3 worm cellular contexts compared by ENCODE assay signal in the genomic region with DNA sequence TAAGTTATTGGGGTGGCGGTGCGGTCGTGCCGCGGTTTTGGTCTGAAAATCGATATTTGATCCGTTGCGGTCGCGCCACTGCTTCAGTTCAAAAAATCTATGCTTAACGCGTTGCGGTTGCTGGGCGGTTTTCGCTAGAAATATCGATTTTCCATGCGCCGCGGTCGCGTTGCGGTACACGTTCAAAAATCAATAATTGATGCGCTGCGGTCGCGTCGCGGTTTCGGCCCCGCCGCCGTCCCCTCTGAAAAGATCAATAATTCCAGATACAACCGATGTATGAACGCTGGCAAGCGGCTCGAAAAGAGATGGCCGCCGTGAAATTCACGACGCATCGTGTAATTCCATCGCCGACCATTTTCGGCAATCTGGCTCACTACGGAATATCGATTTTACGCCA.
TF ChIP-seq lines count a peak whose summit lies in the region.

No protein-coding gene starts in this region.

TF ChIP-seq in whole organism, L4 larva, 104 proteins besides CTCF, POLR2A, EP300 and RAD21:
- TF ChIP-seq egl-27 (tag; optimal IDR thresholded peaks at IDR 0.05; lab: Kevin White, UChicago) = no peak
- TF ChIP-seq ceh-32 (tag; optimal IDR thresholded peaks at IDR 0.05; lab: Kevin White, UChicago; ENCODE audit: poor library complexity) = no peak
- no peak for TF ChIP-seq tag-97 (GFP tag; IDR thresholded peaks at IDR 0.05; lab: Robert Waterston, UW)
- no peak for TF ChIP-seq hif-1 (tag; optimal IDR thresholded peaks at IDR 0.05; lab: Kevin White, UChicago)
- TF ChIP-seq ceh-44 (GFP tag; IDR thresholded peaks at IDR 0.05; lab: Robert Waterston, UW) = no peak
- no peak for TF ChIP-seq T20F7.1 (GFP tag; optimal IDR thresholded peaks at IDR 0.05; lab: Kevin White, UChicago)
- no peak for TF ChIP-seq rbr-2 (tag; optimal IDR thresholded peaks at IDR 0.05; lab: Kevin White, UChicago)
- peak; percentile 23; the same call in 1 of the 2 replicates for TF ChIP-seq set-16 (GFP tag; IDR thresholded peaks at IDR 0.05; lab: Robert Waterston, UW)
- TF ChIP-seq Y105C5A.15 (GFP tag; IDR thresholded peaks at IDR 0.05; lab: Robert Waterston, UW) = no peak
- TF ChIP-seq F10B5.3 (tag; optimal IDR thresholded peaks at IDR 0.05; lab: Kevin White, UChicago) = no peak
- no peak for TF ChIP-seq mep-1 (tag; optimal IDR thresholded peaks at IDR 0.05; lab: Kevin White, UChicago)
- peak; percentile 61 for TF ChIP-seq ceh-28 (tag; optimal IDR thresholded peaks at IDR 0.05; lab: Kevin White, UChicago)
TF ChIP-seq in whole organism, L4 larva: peak in this region for 2.

TF ChIP-seq in whole organism, early embryonic, 17 proteins besides CTCF, POLR2A, EP300 and RAD21:
- TF ChIP-seq aly-1 (tag; optimal IDR thresholded peaks at IDR 0.05; lab: Kevin White, UChicago) (no peak), scrt-1 (GFP tag; IDR thresholded peaks at IDR 0.05; lab: Robert Waterston, UW) (peak; percentile 29; the same call in 1 of the 2 replicates)
TF ChIP-seq in whole organism, early embryonic: peak in this region for 1.

TF ChIP-seq in whole organism, young adult, 124 proteins besides CTCF, POLR2A, EP300 and RAD21:
- TF ChIP-seq zfh-2 (GFP tag; conservative IDR thresholded peaks at IDR 0.05; lab: Robert Waterston, UW) = peak; percentile 59
- TF ChIP-seq nhr-80 (tag; optimal IDR thresholded peaks at IDR 0.05; lab: Kevin White, UChicago) = no peak
- TF ChIP-seq F22D6.2 (tag; optimal IDR thresholded peaks at IDR 0.05; lab: Kevin White, UChicago) = no peak
- TF ChIP-seq ztf-6 (GFP tag; IDR thresholded peaks at IDR 0.05; lab: Robert Waterston, UW) = no peak
- no peak for TF ChIP-seq nhr-90 (tag; optimal IDR thresholded peaks at IDR 0.05; lab: Kevin White, UChicago)
